Worm (Caenorhabditis elegans) whole organism, late embryonic: ENCODE data around the gene srx-96.

Experiments used
- C38D4.7 ChIP-seq: fragments of 200-800 bp; sonication (Bioruptor generic); optimal IDR thresholded peaks from 2 replicates; lab custom pipeline; 2018; ENCODE audit warnings: mild to moderate bottlenecking, missing genetic modification characterization, moderate library complexity, missing compliant biosample characterization
- K02D7.2 ChIP-seq: sonication (generic microtip); optimal IDR thresholded peaks from 2 replicates; lab custom pipeline; 2017; ENCODE audit warnings: mild to moderate bottlenecking, missing genetic modification characterization, missing compliant biosample characterization
- K09A11.1 ChIP-seq: sonication (generic microtip); optimal IDR thresholded peaks from 2 replicates; lab custom pipeline; 2017; ENCODE audit warnings: antibody characterized with exemption, mild to moderate bottlenecking, missing genetic modification characterization, missing compliant biosample characterization; ENCODE audit not compliant: insufficient read depth
- T23F11.4 ChIP-seq: fragments of 200-800 bp; sonication (Bioruptor generic); optimal IDR thresholded peaks from 2 replicates; lab custom pipeline; 2018; ENCODE audit warnings: mild to moderate bottlenecking, missing genetic modification characterization, missing compliant biosample characterization
- ahr-1 ChIP-seq: sonication (generic microtip); optimal IDR thresholded peaks from 2 replicates; lab custom pipeline; 2016; ENCODE audit warnings: missing genetic modification characterization, missing compliant biosample characterization
- ceh-18 ChIP-seq: sonication (generic microtip); optimal IDR thresholded peaks from 2 replicates; lab custom pipeline; 2016; ENCODE audit warnings: missing genetic modification characterization, missing compliant biosample characterization
- ceh-19 ChIP-seq: fragments of 200-800 bp; sonication (Bioruptor generic); optimal IDR thresholded peaks from 2 replicates; lab custom pipeline; 2018; ENCODE audit warnings: mild to moderate bottlenecking, missing genetic modification characterization, missing compliant biosample characterization
- ceh-24 ChIP-seq: sonication (generic microtip); optimal IDR thresholded peaks from 2 replicates; lab custom pipeline; 2016; ENCODE audit warnings: mild to moderate bottlenecking, missing genetic modification characterization, missing compliant biosample characterization
- ceh-30 ChIP-seq: fragments of 150-350 bp; optimal IDR thresholded peaks from 2 replicates; lab custom pipeline; 2014; ENCODE audit warnings: missing biosample characterization, missing genetic modification characterization
- ceh-31 ChIP-seq: sonication (generic microtip); optimal IDR thresholded peaks from 2 replicates; lab custom pipeline; 2016; ENCODE audit warnings: missing genetic modification characterization, missing compliant biosample characterization
- ceh-34 ChIP-seq: sonication (generic microtip); optimal IDR thresholded peaks from 2 replicates; lab custom pipeline; 2016; ENCODE audit warnings: mild to moderate bottlenecking, missing genetic modification characterization, missing compliant biosample characterization
- ceh-6 ChIP-seq: fragments of 200-800 bp; sonication (Bioruptor generic); optimal IDR thresholded peaks from 2 replicates; lab custom pipeline; 2018; ENCODE audit warnings: mild to moderate bottlenecking, missing genetic modification characterization, missing compliant biosample characterization
- ceh-9 ChIP-seq: sonication (generic microtip); optimal IDR thresholded peaks from 2 replicates; lab custom pipeline; 2016; ENCODE audit warnings: mild to moderate bottlenecking, missing genetic modification characterization, inconsistent platforms, missing compliant biosample characterization
- dmd-4 ChIP-seq: sonication (generic microtip); optimal IDR thresholded peaks from 2 replicates; lab custom pipeline; 2016; ENCODE audit warnings: borderline replicate concordance, missing genetic modification characterization, missing compliant biosample characterization
- elt-2 ChIP-seq: sonication (generic microtip); optimal IDR thresholded peaks from 2 replicates; lab custom pipeline; 2016; ENCODE audit warnings: missing genetic modification reagents, missing genetic modification characterization, missing compliant biosample characterization
- elt-4 ChIP-seq: sonication (generic microtip); optimal IDR thresholded peaks from 2 replicates; lab custom pipeline; 2016; ENCODE audit warnings: missing genetic modification characterization, missing compliant biosample characterization
- ets-4 ChIP-seq: sonication (generic microtip); optimal IDR thresholded peaks from 2 replicates; lab custom pipeline; 2016; ENCODE audit warnings: missing genetic modification characterization, missing compliant biosample characterization
- eyg-1 ChIP-seq: sonication (generic microtip); optimal IDR thresholded peaks from 2 replicates; lab custom pipeline; 2016; ENCODE audit warnings: missing genotype, missing genetic modification characterization, missing compliant biosample characterization
- fax-1 ChIP-seq: sonication (generic microtip); optimal IDR thresholded peaks from 2 replicates; lab custom pipeline; 2016; ENCODE audit warnings: missing genotype, missing genetic modification characterization, missing compliant biosample characterization
- fkh-10 ChIP-seq: fragments of 150-350 bp; optimal IDR thresholded peaks from 2 replicates; lab custom pipeline; 2014; ENCODE audit warnings: missing biosample characterization, missing genetic modification reagents, missing genetic modification characterization
- fkh-6 ChIP-seq: sonication (generic microtip); optimal IDR thresholded peaks from 2 replicates; lab custom pipeline; 2016; ENCODE audit warnings: missing genetic modification characterization, missing compliant biosample characterization
- hlh-6 ChIP-seq: sonication (generic microtip); optimal IDR thresholded peaks from 2 replicates; lab custom pipeline; 2016; ENCODE audit warnings: missing genotype, missing genetic modification characterization, missing compliant biosample characterization
- hlh-8 ChIP-seq: sonication (generic microtip); optimal IDR thresholded peaks from 2 replicates; lab custom pipeline; 2016; ENCODE audit warnings: missing genotype, missing genetic modification characterization, missing compliant biosample characterization
- lin-11 ChIP-seq: fragments of 200-800 bp; sonication (Bioruptor generic); optimal IDR thresholded peaks from 2 replicates; lab custom pipeline; 2018; ENCODE audit warnings: mild to moderate bottlenecking, missing genetic modification characterization, missing compliant biosample characterization
- mec-3 ChIP-seq: sonication (generic microtip); optimal IDR thresholded peaks from 2 replicates; lab custom pipeline; 2016; ENCODE audit warnings: borderline replicate concordance, missing genetic modification characterization, missing compliant biosample characterization
- nhr-11 ChIP-seq: fragments of 150-350 bp; optimal IDR thresholded peaks from 2 replicates; lab custom pipeline; 2014; ENCODE audit warnings: missing biosample characterization, missing genetic modification characterization
- npax-4 ChIP-seq: sonication (generic microtip); optimal IDR thresholded peaks from 2 replicates; lab custom pipeline; 2016; ENCODE audit warnings: missing genetic modification characterization, missing compliant biosample characterization
- odd-2 ChIP-seq: sonication (generic microtip); optimal IDR thresholded peaks from 2 replicates; lab custom pipeline; 2017; ENCODE audit warnings: antibody characterized with exemption, mild to moderate bottlenecking, missing genetic modification characterization, missing compliant biosample characterization
- pat-9 ChIP-seq: fragments of 200-800 bp; sonication (Bioruptor generic); optimal IDR thresholded peaks from 2 replicates; lab custom pipeline; 2018; ENCODE audit warnings: mild to moderate bottlenecking, missing genetic modification characterization, moderate library complexity, missing compliant biosample characterization
- pax-1 ChIP-seq: fragments of 150-350 bp; optimal IDR thresholded peaks from 2 replicates; lab custom pipeline; 2014; ENCODE audit warnings: missing biosample characterization, missing genetic modification characterization
- pha-2 ChIP-seq: sonication (generic microtip); optimal IDR thresholded peaks from 2 replicates; lab custom pipeline; 2017; ENCODE audit warnings: mild to moderate bottlenecking, missing genetic modification characterization, missing compliant biosample characterization
- pha-4 ChIP-seq: fragments of 150-350 bp; optimal IDR thresholded peaks from 2 replicates; lab custom pipeline; 2018; ENCODE audit warnings: missing biosample characterization, missing genetic modification reagents, missing genetic modification characterization
- pqm-1 ChIP-seq: sonication (generic microtip); optimal IDR thresholded peaks from 2 replicates; lab custom pipeline; 2016; ENCODE audit warnings: missing genetic modification characterization, missing compliant biosample characterization
- pros-1 ChIP-seq: fragments of 150-350 bp; optimal IDR thresholded peaks from 2 replicates; lab custom pipeline; 2014; ENCODE audit warnings: missing biosample characterization, missing genetic modification reagents, missing genetic modification characterization
- rnt-1 ChIP-seq: sonication (generic microtip); optimal IDR thresholded peaks from 2 replicates; lab custom pipeline; 2016; ENCODE audit warnings: missing genetic modification characterization, missing compliant biosample characterization
- sdc-2 ChIP-seq: sonication (generic microtip); optimal IDR thresholded peaks from 2 replicates; lab custom pipeline; 2016; ENCODE audit warnings: missing genotype, missing genetic modification characterization, missing compliant biosample characterization
- sox-2 ChIP-seq: fragments of 200-800 bp; sonication (Bioruptor generic); IDR thresholded peaks from 2 replicates; pipeline ENCODE4 v1.3.6; 2022; ENCODE audit warnings: missing genetic modification reagents, missing genetic modification characterization, missing compliant biosample characterization
- sox-4 ChIP-seq: sonication (generic microtip); optimal IDR thresholded peaks from 2 replicates; lab custom pipeline; 2017; ENCODE audit warnings: mild to moderate bottlenecking, missing genetic modification characterization, inconsistent platforms, missing compliant biosample characterization
- tbx-2 ChIP-seq: sonication (generic microtip); optimal IDR thresholded peaks from 2 replicates; lab custom pipeline; 2016; ENCODE audit warnings: missing genetic modification characterization, missing compliant biosample characterization
- ttx-3 ChIP-seq: sonication (generic microtip); optimal IDR thresholded peaks from 2 replicates; lab custom pipeline; 2016; ENCODE audit warnings: missing genetic modification reagents, missing genetic modification characterization, missing compliant biosample characterization
- unc-3 ChIP-seq, 2 experiments: fragments of 200-800 bp in 1 of 2; sonication (Bioruptor generic) in 1 of 2; sonication (generic microtip) in 1 of 2; conservative IDR thresholded peaks in 1 of 2; optimal IDR thresholded peaks in 1 of 2; 2 replicates each; pipeline versions ENCODE4 v1.3.6 to Lab custom; 2016 to 2022; ENCODE audit warnings: missing compliant biosample characterization in 2 of 2, missing genetic modification characterization in 2 of 2, missing genetic modification reagents in 1 of 2
- unc-42 ChIP-seq: sonication (generic microtip); optimal IDR thresholded peaks from 2 replicates; lab custom pipeline; 2016; ENCODE audit warnings: missing genotype, missing genetic modification characterization, missing compliant biosample characterization

srx-96 gene

ce11 chrV:13689592-13689991 lies 21.6 kb upstream of the srx-96 start, which contains the start of gene T01D3.1:
T01D3.1 (plus strand) TSS chrV:13689892.
- TF ChIP-seq ceh-6 (no peak), elt-4 (no peak), odd-2 (tag; lab: Kevin White, UChicago) (no peak), C38D4.7 (GFP tag; lab: Kevin White, UChicago) (no peak), ceh-31 (tag; lab: Kevin White, UChicago) (no peak)

- TF ChIP-seq fax-1 (no peak), fkh-6 (tag; lab: Kevin White, UChicago) (no peak), pha-2 (no peak), hlh-6 (no peak), tbx-2 (tag; lab: Kevin White, UChicago) (no peak), pha-4 (tag; lab: Kevin White, UChicago) (no peak), sox-4 (tag; lab: Kevin White, UChicago) (no peak), eyg-1 (tag; lab: Kevin White, UChicago) (no peak), mec-3 (tag; lab: Kevin White, UChicago) (no peak), ceh-9 (no peak), K09A11.1 (tag; lab: Kevin White, UChicago) (no peak), fkh-10 (GFP tag; lab: Kevin White, UChicago) (no peak)
Measured at ce11 chrV:13690276-13690675, 20.9 kb upstream of the srx-96 start.

ce11 chrV:13694103-13694502 lies 17.1 kb upstream of the srx-96 start:
- TF ChIP-seq unc-42 (tag; lab: Kevin White, UChicago) (no peak), ceh-9 (no peak)

ce11 chrV:13703960-13704359 lies 7.2 kb upstream of the srx-96 start, which contains the start of gene T01D3.3:
T01D3.3 (plus strand) TSS chrV:13704271.
- TF ChIP-seq fkh-6 (tag; lab: Kevin White, UChicago) = peak; percentile 5
- TF ChIP-seq dmd-4 = no peak
- TF ChIP-seq pros-1 = peak; percentile 31

- TF ChIP-seq unc-42 (tag; lab: Kevin White, UChicago) (peak; percentile 3), sdc-2 (tag; lab: Kevin White, UChicago) (no peak)
Measured at ce11 chrV:13707295-13707694, 3.9 kb upstream of the srx-96 start, which contains the start of gene hlh-34. hlh-34 (minus strand) TSS chrV:13707395.

- no peak for TF ChIP-seq elt-4
- TF ChIP-seq C38D4.7 (GFP tag; lab: Kevin White, UChicago) = no peak
- no peak for TF ChIP-seq sox-4 (tag; lab: Kevin White, UChicago)
- no peak for TF ChIP-seq K02D7.2 (tag; lab: Kevin White, UChicago)
- no peak for TF ChIP-seq lin-11 (tag; lab: Kevin White, UChicago)
- TF ChIP-seq hlh-6 = peak; percentile 41
- TF ChIP-seq nhr-11 (tag; lab: Kevin White, UChicago) = no peak
- peak; percentile 89 for TF ChIP-seq pqm-1
- peak; percentile 89 for TF ChIP-seq ceh-34 (tag; lab: Kevin White, UChicago)
- no peak for TF ChIP-seq ceh-30 (tag; lab: Kevin White, UChicago)
- peak; percentile 85 for TF ChIP-seq elt-2 (tag; lab: Kevin White, UChicago)
- TF ChIP-seq ahr-1 (tag; lab: Kevin White, UChicago) = peak; percentile 79
- TF ChIP-seq pax-1 (tag; lab: Kevin White, UChicago) = no peak
- TF ChIP-seq unc-3 (GFP tag; conservative IDR thresholded peaks at IDR 0.05; lab: Robert Waterston, UW) = peak; percentile 70
- TF ChIP-seq unc-3 (tag; optimal IDR thresholded peaks at IDR 0.05; lab: Kevin White, UChicago) = peak; percentile 73
- no peak for TF ChIP-seq sox-2 (GFP tag; lab: Robert Waterston, UW)
- no peak for TF ChIP-seq npax-4
- peak; percentile 98 for TF ChIP-seq tbx-2 (tag; lab: Kevin White, UChicago)
- TF ChIP-seq T23F11.4 = peak; percentile 12
- peak; percentile 92 for TF ChIP-seq rnt-1 (tag; lab: Kevin White, UChicago)
- no peak for TF ChIP-seq K09A11.1 (tag; lab: Kevin White, UChicago)
- no peak for TF ChIP-seq pat-9 (tag; lab: Kevin White, UChicago)
- TF ChIP-seq ceh-24 (tag; lab: Kevin White, UChicago) = no peak
- TF ChIP-seq ttx-3 = peak; percentile 5
- peak; percentile 90 for TF ChIP-seq hlh-8 (tag; lab: Kevin White, UChicago)
- TF ChIP-seq ceh-18 (tag; lab: Kevin White, UChicago) = peak; percentile 76
- TF ChIP-seq ets-4 (tag; lab: Kevin White, UChicago) = peak; percentile 95
- TF ChIP-seq fkh-10 (GFP tag; lab: Kevin White, UChicago) = no peak
- peak; percentile 22 for TF ChIP-seq ceh-19 (GFP tag; lab: Kevin White, UChicago)
Measured at ce11 chrV:13715223-13715686, 4.1 kb downstream of the srx-96 start, which contains the start of gene zipt-9. zipt-9 (minus strand) TSS chrV:13715273.
